Fruit fly (Drosophila melanogaster) whole organism, embryonic: ENCODE measurements around the gene xmas.

ENCODE experiments used
- Abd-B ChIP-seq: fragments of 200-800 bp; sonication (Bioruptor generic); optimal IDR thresholded peaks from 2 replicates; lab custom pipeline; 2018; ENCODE audit warnings: missing biosample characterization, mild to moderate bottlenecking, missing genetic modification characterization, moderate library complexity
- Antp ChIP-seq: fragments of 200-800 bp; sonication (Bioruptor generic); optimal IDR thresholded peaks from 3 replicates; lab custom pipeline; 2016; ENCODE audit warnings: missing biosample characterization, missing genetic modification characterization
- B-H1 ChIP-seq: fragments of 200-800 bp; sonication (Bioruptor generic); IDR thresholded peaks from 3 replicates; pipeline ENCODE4 v1.3.6; 2022; ENCODE audit warnings: missing biosample characterization, missing genetic modification characterization
- BEAF-32 ChIP-seq: fragments of 200-800 bp; sonication (Bioruptor generic); optimal IDR thresholded peaks from 3 replicates; lab custom pipeline; 2017; ENCODE audit warnings: missing biosample characterization, missing genetic modification characterization, mild to moderate bottlenecking, moderate library complexity, missing genetic modification reagents
- BtbVII ChIP-seq: fragments of 200-800 bp; sonication (Bioruptor generic); optimal IDR thresholded peaks from 3 replicates; lab custom pipeline; 2017; ENCODE audit warnings: missing biosample characterization, mild to moderate bottlenecking, missing genetic modification characterization
- CG10462 ChIP-seq: fragments of 200-800 bp; sonication (Bioruptor generic); optimal IDR thresholded peaks from 2 replicates; lab custom pipeline; 2016; ENCODE audit warnings: missing biosample characterization, missing genetic modification characterization
- CG10543 ChIP-seq: fragments of 200-800 bp; sonication (Bioruptor generic); optimal IDR thresholded peaks from 3 replicates; lab custom pipeline; 2017; ENCODE audit warnings: missing biosample characterization, mild to moderate bottlenecking, missing genetic modification characterization, moderate library complexity
- CG14860 ChIP-seq: fragments of 200-800 bp; sonication (Bioruptor generic); IDR thresholded peaks from 3 replicates; pipeline ENCODE4 v1.3.6; 2022; ENCODE audit warnings: missing biosample characterization, missing genetic modification characterization; ENCODE audit not compliant: partially characterized antibody
- CG16863 ChIP-seq: fragments of 200-800 bp; sonication (Bioruptor generic); optimal IDR thresholded peaks from 3 replicates; lab custom pipeline; 2016; ENCODE audit warnings: missing biosample characterization, missing genetic modification characterization
- CG17361 ChIP-seq: fragments of 200-800 bp; sonication (Bioruptor generic); IDR thresholded peaks from 3 replicates; pipeline ENCODE4 v1.3.6; 2022; ENCODE audit warnings: missing biosample characterization, missing genetic modification characterization
- CG17568 ChIP-seq: fragments of 200-800 bp; sonication (Bioruptor generic); optimal IDR thresholded peaks from 2 replicates; lab custom pipeline; 2018; ENCODE audit warnings: missing biosample characterization, mild to moderate bottlenecking, missing genetic modification characterization, moderate library complexity
- CG17612 ChIP-seq: fragments of 200-800 bp; sonication (Bioruptor generic); IDR thresholded peaks from 2 replicates; pipeline ENCODE4 v1.3.6; 2022; ENCODE audit warnings: missing biosample characterization, missing genetic modification characterization
- CG1832 ChIP-seq: fragments of 200-800 bp; sonication (Bioruptor generic); optimal IDR thresholded peaks from 2 replicates; lab custom pipeline; 2017; ENCODE audit warnings: missing biosample characterization, mild to moderate bottlenecking, missing genetic modification characterization, inconsistent platforms
- CG18764 ChIP-seq: fragments of 200-800 bp; sonication (Bioruptor generic); optimal IDR thresholded peaks from 3 replicates; lab custom pipeline; 2016; ENCODE audit warnings: missing biosample characterization, missing genetic modification characterization
- CG4360 ChIP-seq: fragments of 200-800 bp; sonication (Bioruptor generic); IDR thresholded peaks from 2 replicates; pipeline ENCODE4 v1.3.6; 2022; ENCODE audit warnings: missing biosample characterization, missing genetic modification characterization
- CG6175 ChIP-seq: fragments of 200-800 bp; sonication (Bioruptor generic); IDR thresholded peaks from 3 replicates; pipeline ENCODE4 v1.3.6; 2022; ENCODE audit warnings: missing biosample characterization, missing genetic modification characterization
- CG7357 ChIP-seq: fragments of 200-800 bp; sonication (Bioruptor generic); IDR thresholded peaks from 3 replicates; pipeline ENCODE4 v1.3.6; 2022; ENCODE audit warnings: missing biosample characterization, missing genetic modification characterization
- CG7372 ChIP-seq: fragments of 200-800 bp; sonication (Bioruptor generic); IDR thresholded peaks from 2 replicates; pipeline ENCODE4 v1.3.6; 2022; ENCODE audit warnings: missing biosample characterization, missing genetic modification characterization
- CG7963 ChIP-seq: fragments of 200-800 bp; sonication (Bioruptor generic); IDR thresholded peaks from 3 replicates; pipeline ENCODE4 v1.3.6; 2022; ENCODE audit warnings: missing biosample characterization, missing genetic modification characterization; ENCODE audit not compliant: partially characterized antibody
- CG8290 ChIP-seq, 3 experiments: fragments of 200-800 bp; sonication (Bioruptor generic); optimal IDR thresholded peaks; 2 replicates each; lab custom pipeline; 2016 to 2019; ENCODE audit warnings: missing biosample characterization in 3 of 3, missing genetic modification characterization in 3 of 3, mild to moderate bottlenecking in 2 of 3, moderate library complexity in 1 of 3
- CG8359 ChIP-seq: fragments of 200-800 bp; sonication (Bioruptor generic); optimal IDR thresholded peaks from 2 replicates; lab custom pipeline; 2017; ENCODE audit warnings: missing biosample characterization, mild to moderate bottlenecking, missing genetic modification characterization, borderline replicate concordance
- D19A ChIP-seq: fragments of 200-800 bp; optimal IDR thresholded peaks from 3 replicates; lab custom pipeline; 2019; ENCODE audit warnings: missing biosample characterization, mild to moderate bottlenecking, missing genetic modification characterization, moderate library complexity
- Deaf1 ChIP-seq: fragments of 200-800 bp; optimal IDR thresholded peaks from 3 replicates; lab custom pipeline; 2019; ENCODE audit warnings: missing biosample characterization, mild to moderate bottlenecking, missing genetic modification characterization, moderate library complexity
- Dfd ChIP-seq, 2 experiments: fragments of >200 bp; optimal IDR thresholded peaks; 2 replicates each; lab custom pipeline; 2017; ENCODE audit warnings: missing biosample characterization in 2 of 2, missing genetic modification characterization in 2 of 2
- Dll ChIP-seq: fragments of 200-800 bp; sonication (Bioruptor generic); IDR thresholded peaks from 4 replicates; pipeline ENCODE4 v1.3.6; 2022; ENCODE audit warnings: missing biosample characterization, missing genetic modification characterization; ENCODE audit not compliant: partially characterized antibody
- HmgD ChIP-seq: fragments of 200-800 bp; sonication (Bioruptor generic); optimal IDR thresholded peaks from 3 replicates; lab custom pipeline; 2016; ENCODE audit warnings: missing biosample characterization, missing genetic modification characterization
- Kr ChIP-seq: fragments of 200-800 bp; sonication (Bioruptor generic); optimal IDR thresholded peaks from 2 replicates; lab custom pipeline; 2017; ENCODE audit warnings: missing biosample characterization, mild to moderate bottlenecking, missing genetic modification characterization
- NC2β ChIP-seq: fragments of 200-800 bp; sonication (Bioruptor generic); optimal IDR thresholded peaks from 2 replicates; lab custom pipeline; 2016; ENCODE audit warnings: missing biosample characterization, missing genetic modification characterization
- Nf-YB ChIP-seq: fragments of 200-800 bp; sonication (Bioruptor generic); optimal IDR thresholded peaks from 3 replicates; lab custom pipeline; 2019; ENCODE audit warnings: missing biosample characterization, mild to moderate bottlenecking, missing genetic modification characterization, moderate library complexity
- Optix ChIP-seq: fragments of 200-800 bp; sonication (Bioruptor generic); IDR thresholded peaks from 3 replicates; pipeline ENCODE4 v1.3.6; 2022; ENCODE audit warnings: missing biosample characterization, missing genetic modification characterization
- Rfx ChIP-seq: fragments of 200-800 bp; sonication (Bioruptor generic); IDR thresholded peaks from 2 replicates; pipeline ENCODE4 v1.3.6; 2022; ENCODE audit warnings: missing biosample characterization, missing genetic modification characterization
- Spps ChIP-seq: fragments of 200-800 bp; sonication (Bioruptor generic); optimal IDR thresholded peaks from 2 replicates; lab custom pipeline; 2018; ENCODE audit warnings: missing biosample characterization, mild to moderate bottlenecking, missing genetic modification characterization
- Vsx1 ChIP-seq: fragments of 200-800 bp; sonication (Bioruptor generic); optimal IDR thresholded peaks from 2 replicates; lab custom pipeline; 2017; ENCODE audit warnings: missing biosample characterization, mild to moderate bottlenecking, missing genetic modification characterization, missing genetic modification reagents
- ap ChIP-seq: fragments of 200-800 bp; sonication (Bioruptor generic); IDR thresholded peaks from 2 replicates; pipeline ENCODE4 v1.3.6; 2022; ENCODE audit warnings: missing biosample characterization, missing genetic modification characterization
- ato ChIP-seq: fragments of 200-800 bp; sonication (Bioruptor generic); IDR thresholded peaks from 2 replicates; pipeline ENCODE4 v1.3.6; 2022; ENCODE audit warnings: missing biosample characterization, missing genetic modification characterization; ENCODE audit not compliant: partially characterized antibody
- bigmax ChIP-seq: fragments of 200-800 bp; sonication (Bioruptor generic); optimal IDR thresholded peaks from 2 replicates; lab custom pipeline; 2018; ENCODE audit warnings: missing biosample characterization, mild to moderate bottlenecking, missing genetic modification characterization
- cg ChIP-seq: fragments of 200-800 bp; sonication (Bioruptor generic); optimal IDR thresholded peaks from 3 replicates; lab custom pipeline; 2019; ENCODE audit warnings: missing biosample characterization, mild to moderate bottlenecking, missing genetic modification characterization, moderate library complexity
- croc ChIP-seq: fragments of 200-800 bp; sonication (Bioruptor generic); conservative IDR thresholded peaks from 3 replicates; pipeline ENCODE4 v1.3.6; 2022; ENCODE audit warnings: missing biosample characterization, missing genetic modification characterization
- dati ChIP-seq: fragments of 200-800 bp; sonication (Bioruptor generic); IDR thresholded peaks from 2 replicates; pipeline ENCODE4 v1.3.6; 2022; ENCODE audit warnings: missing biosample characterization, missing genetic modification characterization
- ftz-f1 ChIP-seq: fragments of 200-800 bp; sonication (Bioruptor generic); optimal IDR thresholded peaks from 2 replicates; lab custom pipeline; 2016; ENCODE audit warnings: missing biosample characterization, missing genetic modification characterization
- gcm2 ChIP-seq: fragments of 200-800 bp; sonication (Bioruptor generic); optimal IDR thresholded peaks from 2 replicates; lab custom pipeline; 2016; ENCODE audit warnings: missing biosample characterization, missing genetic modification characterization
- inv ChIP-seq: fragments of 200-800 bp; sonication (Bioruptor generic); IDR thresholded peaks from 2 replicates; pipeline ENCODE4 v1.3.6; 2022; ENCODE audit warnings: missing biosample characterization, missing genetic modification characterization; ENCODE audit not compliant: partially characterized antibody
- kah ChIP-seq: fragments of 200-800 bp; sonication (Bioruptor generic); optimal IDR thresholded peaks from 2 replicates; lab custom pipeline; 2018; ENCODE audit warnings: missing biosample characterization, mild to moderate bottlenecking, missing genetic modification characterization
- scrt ChIP-seq: fragments of 200-800 bp; sonication (Bioruptor generic); optimal IDR thresholded peaks from 2 replicates; lab custom pipeline; 2018; ENCODE audit warnings: missing biosample characterization, mild to moderate bottlenecking, missing genetic modification characterization, moderate library complexity
- sqz ChIP-seq: fragments of 200-800 bp; sonication (Bioruptor generic); optimal IDR thresholded peaks from 3 replicates; lab custom pipeline; 2018; ENCODE audit warnings: missing biosample characterization, mild to moderate bottlenecking, missing genetic modification characterization
- tap ChIP-seq: fragments of 200-800 bp; optimal IDR thresholded peaks from 3 replicates; lab custom pipeline; 2019; ENCODE audit warnings: missing biosample characterization, mild to moderate bottlenecking, missing genetic modification characterization, moderate library complexity
- tgo ChIP-seq: fragments of 200-800 bp; sonication (Bioruptor generic); IDR thresholded peaks from 3 replicates; pipeline ENCODE4 v1.3.6; 2022; ENCODE audit warnings: missing biosample characterization, missing genetic modification characterization
- tll ChIP-seq, 2 experiments: fragments of 200-800 bp in 1 of 2; fragments of >200 bp in 1 of 2; sonication (Bioruptor generic) in 1 of 2; optimal IDR thresholded peaks; 2 replicates each; lab custom pipeline; 2017 to 2019; ENCODE audit warnings: missing biosample characterization in 2 of 2, missing genetic modification characterization in 2 of 2, mild to moderate bottlenecking in 1 of 2, moderate library complexity in 1 of 2
- toy ChIP-seq: fragments of 200-800 bp; sonication (Bioruptor generic); IDR thresholded peaks from 2 replicates; pipeline ENCODE4 v1.3.6; 2022; ENCODE audit warnings: missing biosample characterization, missing genetic modification characterization
- wdn ChIP-seq: fragments of 200-800 bp; sonication (Bioruptor generic); IDR thresholded peaks from 2 replicates; pipeline ENCODE4 v1.3.6; 2022; ENCODE audit warnings: missing biosample characterization, missing genetic modification characterization

Gene xmas

DNA sequence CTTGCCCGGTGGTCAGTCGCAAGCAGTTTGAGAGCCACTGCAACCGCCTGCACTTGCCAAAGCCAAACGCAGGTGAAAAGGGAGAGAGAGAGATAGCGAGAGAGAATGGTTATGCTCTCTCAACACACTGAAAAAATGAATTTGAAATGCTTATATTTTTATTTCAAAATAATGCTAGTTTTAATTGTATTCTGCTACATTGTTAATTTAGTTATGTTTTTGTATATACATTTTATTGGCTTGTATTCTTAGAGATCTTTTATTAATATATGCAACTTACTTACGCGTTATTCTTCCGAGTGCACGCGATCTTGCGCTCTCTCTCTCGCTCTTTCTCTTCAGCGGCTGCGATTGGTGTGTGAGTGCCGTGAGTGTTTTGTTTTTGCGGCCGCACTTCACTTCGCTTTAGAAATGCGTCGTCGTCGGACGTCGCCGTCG is 19.4 kb upstream of the xmas start (continued):
- TF ChIP-seq tll (GFP tag; optimal IDR thresholded peaks at IDR 0.05; lab: Kevin White, UChicago), result peak in 1 of 2 experiments; percentile 66
- TF ChIP-seq CG17568 (GFP tag; lab: Kevin White, UChicago), result no peak
- TF ChIP-seq dati (GFP tag; lab: Robert Waterston, UW), result peak; percentile 96
- no peak for TF ChIP-seq CG10543 (GFP tag; lab: Kevin White, UChicago)
- peak; percentile 97 for TF ChIP-seq Spps (tag; lab: Kevin White, UChicago)
- peak; percentile 70 for TF ChIP-seq bigmax (GFP tag; lab: Kevin White, UChicago)
- no peak for TF ChIP-seq NC2β (GFP tag; lab: Kevin White, UChicago)
- peak; percentile 99 for TF ChIP-seq croc (GFP tag; lab: Robert Waterston, UW)
- TF ChIP-seq Rfx (GFP tag; lab: Robert Waterston, UW), result peak; percentile 98
- peak; percentile 93 for TF ChIP-seq kah
- TF ChIP-seq Kr, result peak; percentile 63
- peak; percentile 99 for TF ChIP-seq tap (tag; lab: Kevin White, UChicago)
- TF ChIP-seq Deaf1 (tag; lab: Kevin White, UChicago), result peak; percentile 86
- no peak for TF ChIP-seq Abd-B (GFP tag; lab: Kevin White, UChicago)
- peak; percentile 74 for TF ChIP-seq ftz-f1
- no peak for TF ChIP-seq BEAF-32
- TF ChIP-seq Optix (GFP tag; lab: Robert Waterston, UW), result 0 out of 3 replicates have a peak, but pooled peaks have one; percentile 63
- peak; percentile 96 for TF ChIP-seq CG17361 (GFP tag; lab: Robert Waterston, UW)
- peak; percentile 99 for TF ChIP-seq tgo (GFP tag; lab: Robert Waterston, UW)
- no peak for TF ChIP-seq Dfd (GFP tag; optimal IDR thresholded peaks at IDR 0.05; lab: Kevin White, UChicago)
- TF ChIP-seq CG7357 (GFP tag; lab: Robert Waterston, UW), result peak; percentile 95
- peak; percentile 93 for TF ChIP-seq scrt (GFP tag; lab: Kevin White, UChicago)
- TF ChIP-seq CG10462 (GFP tag; lab: Kevin White, UChicago), result peak; percentile 26
- peak; percentile 98 for TF ChIP-seq CG7372 (GFP tag; lab: Robert Waterston, UW)
- TF ChIP-seq ap (GFP tag; lab: Robert Waterston, UW), result peak; percentile 60
- peak; percentile 95 for TF ChIP-seq CG6175 (GFP tag; lab: Robert Waterston, UW)
- TF ChIP-seq wdn (GFP tag; lab: Robert Waterston, UW), result no peak
- no peak for TF ChIP-seq inv
- peak; percentile 96 for TF ChIP-seq toy
- TF ChIP-seq Antp (GFP tag; lab: Kevin White, UChicago), result peak; percentile 83
- TF ChIP-seq CG4360 (GFP tag; lab: Robert Waterston, UW), result peak; percentile 88
- peak; percentile 93 for TF ChIP-seq CG8359
- TF ChIP-seq D19A (tag; lab: Kevin White, UChicago), result peak; percentile 96
- peak; percentile 97 for TF ChIP-seq sqz (GFP tag; lab: Kevin White, UChicago)
- no peak for TF ChIP-seq CG7963 (GFP tag; lab: Robert Waterston, UW)
- TF ChIP-seq B-H1 (GFP tag; lab: Robert Waterston, UW), result peak; percentile 98
- peak; percentile 40 for TF ChIP-seq Vsx1
- peak; percentile 59 for TF ChIP-seq cg (GFP tag; lab: Kevin White, UChicago)
- no peak for TF ChIP-seq gcm2 (GFP tag; lab: Kevin White, UChicago)
- TF ChIP-seq Nf-YB (GFP tag; lab: Kevin White, UChicago), result peak; percentile 19
- peak; percentile 37 for TF ChIP-seq CG1832 (GFP tag; lab: Kevin White, UChicago)
- TF ChIP-seq Dll (GFP tag; lab: Robert Waterston, UW), result no peak
- TF ChIP-seq HmgD (GFP tag; lab: Kevin White, UChicago), result no peak
- TF ChIP-seq BtbVII (GFP tag; lab: Kevin White, UChicago), result peak; percentile 95
- peak; percentile 96 for TF ChIP-seq CG8290 (GFP tag; optimal IDR thresholded peaks at IDR 0.05; lab: Kevin White, UChicago)
- TF ChIP-seq CG8290 (tag; optimal IDR thresholded peaks at IDR 0.05; lab: Kevin White, UChicago), result no peak
- TF ChIP-seq CG18764 (GFP tag; lab: Kevin White, UChicago), result peak; percentile 95
- TF ChIP-seq ato (GFP tag; lab: Robert Waterston, UW), result no peak
- peak; percentile 97 for TF ChIP-seq CG17612 (GFP tag; lab: Robert Waterston, UW)
- TF ChIP-seq CG16863, result peak; percentile 75
- no peak for TF ChIP-seq CG14860
